Worm (Caenorhabditis elegans) whole organism, L2 larva: Measurements from ENCODE around the gene AH9.1.

Experiments
- F13H6.1 ChIP-seq: sonication (generic microtip); optimal IDR thresholded peaks from 2 replicates; lab custom pipeline; 2016; ENCODE audit warnings: missing genetic modification characterization, missing compliant biosample characterization
- fos-1 ChIP-seq: fragments of 150-350 bp; optimal IDR thresholded peaks from 2 replicates; lab custom pipeline; 2014; ENCODE audit warnings: missing biosample characterization, missing genetic modification characterization
- lin-13 ChIP-seq: fragments of 150-350 bp; optimal IDR thresholded peaks from 2 replicates; lab custom pipeline; 2014; ENCODE audit warnings: missing biosample characterization, missing genetic modification reagents, missing genetic modification characterization
- mab-5 ChIP-seq: fragments of 150-350 bp; optimal IDR thresholded peaks from 2 replicates; lab custom pipeline; 2014; ENCODE audit warnings: missing biosample characterization, missing genetic modification characterization
- nhr-11 ChIP-seq: fragments of 150-350 bp; optimal IDR thresholded peaks from 2 replicates; lab custom pipeline; 2014; ENCODE audit warnings: missing biosample characterization, missing genetic modification characterization
- nhr-23 ChIP-seq: fragments of 150-350 bp; optimal IDR thresholded peaks from 2 replicates; lab custom pipeline; 2014; ENCODE audit warnings: missing biosample characterization, missing genetic modification reagents, missing genetic modification characterization
- nhr-77 ChIP-seq: fragments of 150-350 bp; optimal IDR thresholded peaks from 2 replicates; lab custom pipeline; 2014; ENCODE audit warnings: missing biosample characterization, missing genetic modification characterization
- zag-1 ChIP-seq: fragments of 150-350 bp; optimal IDR thresholded peaks from 2 replicates; lab custom pipeline; 2014; ENCODE audit warnings: missing biosample characterization, missing genetic modification characterization

The AH9.1 gene

ce11 chrX:2197444-2197843, 49.4 kb downstream of the AH9.1 start:
- TF ChIP-seq zag-1 (tag; lab: Kevin White, UChicago) (no peak), nhr-23 (tag; lab: Kevin White, UChicago) (no peak), nhr-11 (tag; lab: Kevin White, UChicago) (no peak), lin-13 (GFP tag; lab: Kevin White, UChicago) (no peak), nhr-77 (tag; lab: Kevin White, UChicago) (no peak), F13H6.1 (tag; lab: Kevin White, UChicago) (no peak), fos-1 (tag; lab: Kevin White, UChicago) (no peak), mab-5 (tag; lab: Kevin White, UChicago) (no peak)
